Worm (Caenorhabditis elegans): ENCODE measurements around the gene twk-25.
A peak's percentile ranks its signal among the peaks of the same experiment; 100 is the strongest.

twk-25 gene

DNA sequence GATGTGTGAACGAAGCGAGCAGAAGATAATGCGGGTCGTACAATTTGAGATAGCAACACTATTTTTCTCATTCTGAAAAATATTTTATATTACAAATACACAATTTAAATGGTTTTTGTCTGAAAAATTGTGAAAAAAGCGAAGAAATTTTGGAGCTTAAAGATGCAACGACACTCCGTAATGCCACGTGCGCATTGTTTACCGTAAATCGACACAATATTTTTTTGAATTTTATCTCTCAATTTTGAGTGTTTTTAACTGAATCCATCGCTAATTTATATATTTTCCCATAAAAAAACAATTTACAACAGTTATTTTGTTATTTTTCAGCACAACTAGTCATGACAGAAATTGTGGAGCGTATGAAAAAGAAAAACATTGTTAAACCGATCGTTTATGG, 16.4 kb downstream of the twk-25 start, which contains the start of the genes M04B2.4 and gfl-1:
TSS of gene M04B2.4 (minus strand) at position 72 of the 400 bp plus-strand sequence.
TSS of gene gfl-1 (plus strand) at position 331 of the 400 bp plus-strand sequence.
- TF ChIP-seq attf-3 (GFP tag; conservative IDR thresholded peaks at IDR 0.05) (peak; percentile 95), ceh-100 (GFP tag; IDR thresholded peaks at IDR 0.05) (no peak)

ce11 chrIV:11522225-11522952, 17.9 kb downstream of the twk-25 start:
- TF ChIP-seq ceh-100 (GFP tag; IDR thresholded peaks at IDR 0.05) (no peak), B0336.3 (GFP tag; IDR thresholded peaks at IDR 0.05) (peak; percentile 73), K11D2.4 (GFP tag; IDR thresholded peaks at IDR 0.05) (no peak), ceh-79 (tag; optimal IDR thresholded peaks at IDR 0.05) (no peak), ztf-26 (tag; optimal IDR thresholded peaks at IDR 0.05) (peak; percentile 10), nhr-27 (tag; optimal IDR thresholded peaks at IDR 0.05) (no peak), F57C9.4 (tag; optimal IDR thresholded peaks at IDR 0.05) (no peak), athp-1 (tag; optimal IDR thresholded peaks at IDR 0.05) (peak; percentile 36), ZK185.1 (tag; optimal IDR thresholded peaks at IDR 0.05; ENCODE audit: poor library complexity, severe bottlenecking) (no peak), atf-7 (tag; optimal IDR thresholded peaks at IDR 0.05) (peak; percentile 87), pha-4 (tag; optimal IDR thresholded peaks at IDR 0.05) (no peak), snpc-1.1 (tag; optimal IDR thresholded peaks at IDR 0.05; ENCODE audit: insufficient read depth) (no peak), hlh-26 (GFP tag; conservative IDR thresholded peaks at IDR 0.05) (no peak), lin-35 (GFP tag; optimal IDR thresholded peaks at IDR 0.05) (peak in 1 of 3 experiments; percentile 60), dox-1 (GFP tag; IDR thresholded peaks at IDR 0.05) (peak; percentile 29; the same call in 1 of the 2 replicates), snpc-4 (GFP tag; optimal IDR thresholded peaks at IDR 0.05) (no peak), snpc-4 (tag; optimal IDR thresholded peaks at IDR 0.05) (peak in 2 of 4 experiments; percentile 12 to 24), madf-8 (GFP tag; conservative IDR thresholded peaks at IDR 0.05) (peak; percentile 40; the same call in 1 of the 2 replicates), nhr-80 (tag; optimal IDR thresholded peaks at IDR 0.05) (peak; percentile 20), lin-54 (GFP tag; optimal IDR thresholded peaks at IDR 0.05) (peak; percentile 33), madf-3 (GFP tag; IDR thresholded peaks at IDR 0.05) (0 out of 2 replicates have a peak, but pooled peaks have one; percentile 18), zfh-2 (GFP tag; conservative IDR thresholded peaks at IDR 0.05) (no peak), aptf-2 (GFP tag; conservative IDR thresholded peaks at IDR 0.05) (no peak), efl-1 (GFP tag; optimal IDR thresholded peaks at IDR 0.05) (peak; percentile 78), sptf-2 (GFP tag; optimal IDR thresholded peaks at IDR 0.05) (no peak), cebp-1 (GFP tag; IDR thresholded peaks at IDR 0.05) (no peak), cebp-1 (tag; optimal IDR thresholded peaks at IDR 0.05) (peak; percentile 75), F10E7.11 (tag; optimal IDR thresholded peaks at IDR 0.05) (no peak), nfya-2 (GFP tag; IDR thresholded peaks at IDR 0.05) (no peak), attf-5 (GFP tag; optimal IDR thresholded peaks at IDR 0.05) (peak; percentile 71), hsf-1 (GFP tag; IDR thresholded peaks at IDR 0.05) (0 out of 2 replicates have a peak, but pooled peaks have one; percentile 48), rpc-1 (optimal IDR thresholded peaks at IDR 0.05) (no peak), rpc-1 (tag; optimal IDR thresholded peaks at IDR 0.05) (no peak), ccch-3 (GFP tag; optimal IDR thresholded peaks at IDR 0.05) (no peak), gei-17 (GFP tag; optimal IDR thresholded peaks at IDR 0.05) (peak; percentile 29), T26A5.8 (tag; optimal IDR thresholded peaks at IDR 0.05) (no peak), K12H6.12 (tag; optimal IDR thresholded peaks at IDR 0.05) (peak; percentile 60), akir-1 (GFP tag; optimal IDR thresholded peaks at IDR 0.05) (no peak), ztf-18 (tag; optimal IDR thresholded peaks at IDR 0.05) (no peak), lir-1 (GFP tag; conservative IDR thresholded peaks at IDR 0.05) (0 out of 2 replicates have a peak, but pooled peaks have one; percentile 26), madf-10 (tag; optimal IDR thresholded peaks at IDR 0.05) (peak; percentile 73), let-607 (tag; optimal IDR thresholded peaks at IDR 0.05) (peak; percentile 42 to 78), tbp1 (GFP tag; optimal IDR thresholded peaks at IDR 0.05) (peak; percentile 1), somi-1 (GFP tag; optimal IDR thresholded peaks at IDR 0.05) (peak; percentile 29)

Data from whole organism, young adult.